Fruit fly (Drosophila melanogaster): Measurements from ENCODE around the gene CheA75a.

- TF ChIP-seq CG8478 (optimal IDR thresholded peaks at IDR 0.05) (no peak), CTCF (optimal IDR thresholded peaks at IDR 0.05) (no peak)
Observed at dm6 chr3L:18228954-18229627, 22.8 kb upstream of the CheA75a start.
